Worm (Caenorhabditis elegans): ENCODE measurements around the gene F54E2.1.

DNA sequence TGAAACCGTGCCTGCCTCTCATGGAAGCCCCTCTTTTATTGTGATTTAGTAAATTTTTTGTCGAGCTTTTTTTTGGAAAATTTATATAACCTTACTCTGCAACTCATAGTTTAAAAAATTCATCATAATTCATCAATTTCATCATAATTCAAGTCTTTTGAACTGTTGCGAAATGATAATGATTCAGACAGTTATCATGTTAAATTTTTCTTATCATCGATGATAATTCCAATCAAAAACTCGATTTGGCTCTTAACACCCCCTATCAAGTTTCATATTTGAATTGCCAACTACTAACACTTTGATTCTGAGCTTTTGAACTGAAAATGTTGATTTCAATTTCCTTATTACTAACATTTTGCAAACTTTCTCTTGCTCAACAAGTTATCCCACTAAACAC is at the start of gene F54E2.1:
- TF ChIP-seq nhr-12 (tag; optimal IDR thresholded peaks at IDR 0.05) (no peak), blmp-1 (tag; optimal IDR thresholded peaks at IDR 0.05; ENCODE audit: insufficient read depth) (no peak), nhr-6 (tag; optimal IDR thresholded peaks at IDR 0.05) (no peak)

All from whole organism, L2 larva.